Fruit fly (Drosophila melanogaster): Measurements from ENCODE around the gene mthl11.
A peak's percentile ranks its signal among the peaks of the same experiment; 100 is the strongest.

The mthl11 gene

dm6 chr3R:10391863-10392538, 8.8 kb upstream of the mthl11 start:
- TF ChIP-seq eg (GFP tag; IDR thresholded peaks at IDR 0.05) (0 out of 3 replicates have a peak, but pooled peaks have one; percentile 20), CG1621 (tag; optimal IDR thresholded peaks at IDR 0.05) (peak; percentile 45), svp (GFP tag) (peak; percentile 99), dac (GFP tag; optimal IDR thresholded peaks at IDR 0.05) (no peak), vri (GFP tag; optimal IDR thresholded peaks at IDR 0.05) (peak; percentile 56), fd85E (GFP tag; optimal IDR thresholded peaks at IDR 0.05) (no peak)

dm6 chr3R:10392539-10392919, 8.3 kb upstream of the mthl11 start:
- TF ChIP-seq Hr39 (GFP tag; optimal IDR thresholded peaks at IDR 0.05) (no peak), vri (GFP tag; optimal IDR thresholded peaks at IDR 0.05) (peak; percentile 2), Blimp-1 (GFP tag; optimal IDR thresholded peaks at IDR 0.05) (no peak), dsx (GFP tag; optimal IDR thresholded peaks at IDR 0.05; ENCODE audit: poor library complexity, severe bottlenecking) (peak; percentile 10), CG6792 (GFP tag; optimal IDR thresholded peaks at IDR 0.05) (no peak), Sox14 (GFP tag; optimal IDR thresholded peaks at IDR 0.05) (peak; percentile 61), Eip78C (GFP tag) (peak; percentile 65), Ets21C (GFP tag; optimal IDR thresholded peaks at IDR 0.05) (no peak)

dm6 chr3R:10393020-10393653, 7.7 kb upstream of the mthl11 start:
- TF ChIP-seq vri (GFP tag; optimal IDR thresholded peaks at IDR 0.05) (no peak), svp (GFP tag) (peak; percentile 55), Sox102F (GFP tag; optimal IDR thresholded peaks at IDR 0.05) (no peak)

- TF ChIP-seq Met (GFP tag; optimal IDR thresholded peaks at IDR 0.05) (peak; percentile 11), Eip78C (GFP tag) (peak; percentile 40), CG11762 (GFP tag; optimal IDR thresholded peaks at IDR 0.05; ENCODE audit: insufficient read depth) (no peak), Ets96B (tag; optimal IDR thresholded peaks at IDR 0.05) (peak; percentile 20), CG3032 (tag; optimal IDR thresholded peaks at IDR 0.05) (peak; percentile 24), vri (GFP tag; optimal IDR thresholded peaks at IDR 0.05) (peak; percentile 84), Sox15 (GFP tag; optimal IDR thresholded peaks at IDR 0.05) (no peak), net (GFP tag; optimal IDR thresholded peaks at IDR 0.05) (no peak), CG8632 (GFP tag; optimal IDR thresholded peaks at IDR 0.05) (peak; percentile 33), fkh (GFP tag; optimal IDR thresholded peaks at IDR 0.05) (peak; percentile 78), pdm3 (GFP tag; optimal IDR thresholded peaks at IDR 0.05) (no peak), Sox102F (GFP tag; optimal IDR thresholded peaks at IDR 0.05) (no peak), CG32006 (GFP tag; optimal IDR thresholded peaks at IDR 0.05) (no peak), CG10631 (GFP tag; optimal IDR thresholded peaks at IDR 0.05) (no peak), CG31627 (GFP tag; optimal IDR thresholded peaks at IDR 0.05) (peak; percentile 14), Hr4 (GFP tag; optimal IDR thresholded peaks at IDR 0.05) (peak; percentile 44), eg (GFP tag; IDR thresholded peaks at IDR 0.05) (peak; percentile 63; the same call in 2 of the 3 replicates), CG16779 (tag; optimal IDR thresholded peaks at IDR 0.05) (no peak), acj6 (GFP tag; optimal IDR thresholded peaks at IDR 0.05) (peak; percentile 10), CG11294 (GFP tag; IDR thresholded peaks at IDR 0.05) (0 out of 2 replicates have a peak, but pooled peaks have one; percentile 16), esn (GFP tag; optimal IDR thresholded peaks at IDR 0.05) (peak; percentile 45), Gug (GFP tag; IDR thresholded peaks at IDR 0.05) (0 out of 2 replicates have a peak, but pooled peaks have one; percentile 30), CG15336 (GFP tag; IDR thresholded peaks at IDR 0.05) (peak; percentile 47), CG6276 (GFP tag; optimal IDR thresholded peaks at IDR 0.05) (no peak)
Observed at dm6 chr3R:10393654-10394367, 7.0 kb upstream of the mthl11 start.

All from whole organism, prepupa.